Fruit fly (Drosophila melanogaster): Measurements from ENCODE around the gene CG9922.

CG9922 gene

dm6 chr3R:14053037-14053808, 17.0 kb upstream of the CG9922 start (continued):
- peak; percentile 95 for TF ChIP-seq CG17829 (tag; optimal IDR thresholded peaks at IDR 0.05)
- no peak for TF ChIP-seq zen2 (GFP tag; IDR thresholded peaks at IDR 0.05; ENCODE audit: partially characterized antibody)
- TF ChIP-seq CG12391 (tag; optimal IDR thresholded peaks at IDR 0.05), result peak; percentile 98
- no peak for TF ChIP-seq h (optimal IDR thresholded peaks at IDR 0.05)
- peak; percentile 98 for TF ChIP-seq PHDP (tag; optimal IDR thresholded peaks at IDR 0.05)
- peak; percentile 43 for TF ChIP-seq Side (GFP tag; optimal IDR thresholded peaks at IDR 0.05)
- peak; percentile 63 for TF ChIP-seq NK7.1 (GFP tag; optimal IDR thresholded peaks at IDR 0.05)
- peak; percentile 27 for TF ChIP-seq NC2α (GFP tag; optimal IDR thresholded peaks at IDR 0.05)
- peak; percentile 91 for TF ChIP-seq Max (GFP tag; optimal IDR thresholded peaks at IDR 0.05)
- TF ChIP-seq CG3995 (GFP tag; optimal IDR thresholded peaks at IDR 0.05), result peak; percentile 81
- TF ChIP-seq sisA (GFP tag; IDR thresholded peaks at IDR 0.05), result peak; percentile 98
- TF ChIP-seq CG9437 (GFP tag; optimal IDR thresholded peaks at IDR 0.05), result peak; percentile 89
- TF ChIP-seq chinmo (GFP tag; IDR thresholded peaks at IDR 0.05; ENCODE audit: partially characterized antibody), result 0 out of 4 replicates have a peak, but pooled peaks have one; percentile 7
- TF ChIP-seq ATbp (GFP tag; optimal IDR thresholded peaks at IDR 0.05), result peak; percentile 96
- peak; percentile 96 for TF ChIP-seq CG5953 (GFP tag; IDR thresholded peaks at IDR 0.05)
- peak; percentile 95 for TF ChIP-seq CG32767 (GFP tag; IDR thresholded peaks at IDR 0.05)
- TF ChIP-seq danr (GFP tag; IDR thresholded peaks at IDR 0.05), result peak; percentile 96
- peak; percentile 98 for TF ChIP-seq ranshi (GFP tag; IDR thresholded peaks at IDR 0.05)
- peak in 1 of 2 experiments; percentile 96 for TF ChIP-seq Eip74EF (GFP tag; optimal IDR thresholded peaks at IDR 0.05)
- no peak for TF ChIP-seq cg (GFP tag; optimal IDR thresholded peaks at IDR 0.05)
- TF ChIP-seq Stat92E (GFP tag; optimal IDR thresholded peaks at IDR 0.05), result no peak
- peak; percentile 95 for TF ChIP-seq jigr1 (GFP tag; IDR thresholded peaks at IDR 0.05)
- TF ChIP-seq hb (GFP tag; IDR thresholded peaks at IDR 0.05; ENCODE audit: partially characterized antibody), result no peak
- TF ChIP-seq slp2 (GFP tag; optimal IDR thresholded peaks at IDR 0.05), result peak; percentile 58
- TF ChIP-seq ham (GFP tag; IDR thresholded peaks at IDR 0.05), result peak; percentile 94
- TF ChIP-seq HLHmδ (GFP tag; optimal IDR thresholded peaks at IDR 0.05), result no peak
- peak; percentile 76 for TF ChIP-seq CHES-1-like (GFP tag; optimal IDR thresholded peaks at IDR 0.05)
- TF ChIP-seq kay (GFP tag; optimal IDR thresholded peaks at IDR 0.05), result peak; percentile 91
- no peak for TF ChIP-seq usp (GFP tag; optimal IDR thresholded peaks at IDR 0.05)
- peak; percentile 93 for TF ChIP-seq schlank (tag; optimal IDR thresholded peaks at IDR 0.05)
- peak; percentile 97 for TF ChIP-seq CG11504 (tag; optimal IDR thresholded peaks at IDR 0.05)
- peak; percentile 89 for TF ChIP-seq Adf1 (GFP tag; IDR thresholded peaks at IDR 0.05)
- TF ChIP-seq MESR4 (GFP tag; optimal IDR thresholded peaks at IDR 0.05), result peak; percentile 59
- TF ChIP-seq ttk (GFP tag; IDR thresholded peaks at IDR 0.05), result peak; percentile 97
- peak; percentile 67 for TF ChIP-seq ERR (GFP tag; optimal IDR thresholded peaks at IDR 0.05)
- peak; percentile 92 for TF ChIP-seq CG13123 (GFP tag; optimal IDR thresholded peaks at IDR 0.05)
- TF ChIP-seq CG7928 (GFP tag; optimal IDR thresholded peaks at IDR 0.05), result peak; percentile 83
- peak; percentile 94 for TF ChIP-seq Rx (GFP tag; IDR thresholded peaks at IDR 0.05)
- TF ChIP-seq nerfin-1 (tag; optimal IDR thresholded peaks at IDR 0.05), result peak; percentile 92
- TF ChIP-seq Dbx (GFP tag; IDR thresholded peaks at IDR 0.05), result peak; percentile 99
- TF ChIP-seq CG6791 (GFP tag; IDR thresholded peaks at IDR 0.05; ENCODE audit: partially characterized antibody), result no peak
- peak; percentile 97 for TF ChIP-seq unpg (GFP tag; optimal IDR thresholded peaks at IDR 0.05)
- peak; percentile 84 for TF ChIP-seq CG4854 (GFP tag; optimal IDR thresholded peaks at IDR 0.05)
- peak; percentile 98 for TF ChIP-seq CG10147 (GFP tag; optimal IDR thresholded peaks at IDR 0.05)
- TF ChIP-seq Doc3 (GFP tag; IDR thresholded peaks at IDR 0.05; ENCODE audit: partially characterized antibody), result no peak
- TF ChIP-seq CG30431 (GFP tag; optimal IDR thresholded peaks at IDR 0.05), result peak; percentile 90
- TF ChIP-seq CG1792 (GFP tag; optimal IDR thresholded peaks at IDR 0.05), result peak; percentile 75
- TF ChIP-seq Sox100B (GFP tag; optimal IDR thresholded peaks at IDR 0.05), result peak; percentile 93
